Fruit fly (Drosophila melanogaster) whole organism, embryonic: Measurements from ENCODE around the gene CG7231.

Experiments used
- Abd-B ChIP-seq: fragments of 200-800 bp; sonication (Bioruptor generic); optimal IDR thresholded peaks from 2 replicates; lab custom pipeline; 2018; ENCODE audit warnings: missing biosample characterization, mild to moderate bottlenecking, missing genetic modification characterization, moderate library complexity
- Atf-2 ChIP-seq: fragments of 200-800 bp; sonication (Bioruptor generic); optimal IDR thresholded peaks from 2 replicates; lab custom pipeline; 2016; ENCODE audit warnings: missing biosample characterization, missing genetic modification characterization
- B-H1 ChIP-seq: fragments of 200-800 bp; sonication (Bioruptor generic); IDR thresholded peaks from 3 replicates; pipeline ENCODE4 v1.3.6; 2022; ENCODE audit warnings: missing biosample characterization, missing genetic modification characterization
- Blimp-1 ChIP-seq: fragments of 200-800 bp; sonication (Bioruptor generic); optimal IDR thresholded peaks from 3 replicates; lab custom pipeline; 2018; ENCODE audit warnings: missing biosample characterization, missing genetic modification characterization, mild to moderate bottlenecking, moderate library complexity, missing genetic modification reagents
- CG10274 ChIP-seq: fragments of 200-800 bp; sonication (Bioruptor generic); optimal IDR thresholded peaks from 3 replicates; lab custom pipeline; 2017; ENCODE audit warnings: missing biosample characterization, mild to moderate bottlenecking, missing genetic modification characterization
- CG10543 ChIP-seq: fragments of 200-800 bp; sonication (Bioruptor generic); optimal IDR thresholded peaks from 3 replicates; lab custom pipeline; 2017; ENCODE audit warnings: missing biosample characterization, mild to moderate bottlenecking, missing genetic modification characterization, moderate library complexity
- CG11398 ChIP-seq: fragments of 200-800 bp; sonication (Bioruptor generic); optimal IDR thresholded peaks from 2 replicates; lab custom pipeline; 2016; ENCODE audit warnings: missing biosample characterization, missing genetic modification characterization
- CG11723 ChIP-seq: fragments of 200-800 bp; sonication (Bioruptor generic); optimal IDR thresholded peaks from 2 replicates; lab custom pipeline; 2017; ENCODE audit warnings: missing biosample characterization, mild to moderate bottlenecking, missing genetic modification characterization
- CG16863 ChIP-seq: fragments of 200-800 bp; sonication (Bioruptor generic); optimal IDR thresholded peaks from 3 replicates; lab custom pipeline; 2016; ENCODE audit warnings: missing biosample characterization, missing genetic modification characterization
- CG17829 ChIP-seq: fragments of 200-800 bp; optimal IDR thresholded peaks from 2 replicates; lab custom pipeline; 2019; ENCODE audit warnings: missing biosample characterization, mild to moderate bottlenecking, missing genetic modification characterization, moderate library complexity
- CG18599 ChIP-seq: fragments of 200-800 bp; sonication (Bioruptor generic); optimal IDR thresholded peaks from 3 replicates; lab custom pipeline; 2017; ENCODE audit warnings: missing biosample characterization, missing genetic modification characterization, mild to moderate bottlenecking, moderate library complexity, missing genetic modification reagents
- CG18764 ChIP-seq: fragments of 200-800 bp; sonication (Bioruptor generic); optimal IDR thresholded peaks from 3 replicates; lab custom pipeline; 2016; ENCODE audit warnings: missing biosample characterization, missing genetic modification characterization
- CG2116 ChIP-seq: fragments of 200-800 bp; sonication (Bioruptor generic); optimal IDR thresholded peaks from 3 replicates; lab custom pipeline; 2018; ENCODE audit warnings: missing biosample characterization, mild to moderate bottlenecking, missing genetic modification characterization
- CG30020 ChIP-seq: fragments of 200-800 bp; optimal IDR thresholded peaks from 2 replicates; lab custom pipeline; 2019; ENCODE audit warnings: missing biosample characterization, mild to moderate bottlenecking, missing genetic modification characterization, moderate library complexity
- CG3281 ChIP-seq: fragments of 200-800 bp; sonication (Bioruptor generic); optimal IDR thresholded peaks from 3 replicates; lab custom pipeline; 2017; ENCODE audit warnings: missing biosample characterization, mild to moderate bottlenecking, missing genetic modification characterization
- CG34376 ChIP-seq: fragments of 200-800 bp; sonication (Bioruptor generic); optimal IDR thresholded peaks from 2 replicates; lab custom pipeline; 2018; ENCODE audit warnings: missing biosample characterization, mild to moderate bottlenecking, missing genetic modification characterization
- CG3838 ChIP-seq: fragments of 200-800 bp; sonication (Bioruptor generic); optimal IDR thresholded peaks from 3 replicates; lab custom pipeline; 2016; ENCODE audit warnings: missing biosample characterization, missing genetic modification characterization
- CG4360 ChIP-seq: fragments of 200-800 bp; sonication (Bioruptor generic); IDR thresholded peaks from 2 replicates; pipeline ENCODE4 v1.3.6; 2022; ENCODE audit warnings: missing biosample characterization, missing genetic modification characterization
- CG5245 ChIP-seq: fragments of 200-800 bp; sonication (Bioruptor generic); optimal IDR thresholded peaks from 3 replicates; lab custom pipeline; 2016; ENCODE audit warnings: missing biosample characterization, missing genetic modification characterization
- CG6854 ChIP-seq: fragments of 200-800 bp; sonication (Bioruptor generic); optimal IDR thresholded peaks from 3 replicates; lab custom pipeline; 2017; ENCODE audit warnings: missing biosample characterization, mild to moderate bottlenecking, missing genetic modification characterization
- CG7987 ChIP-seq: fragments of 200-800 bp; sonication (Bioruptor generic); optimal IDR thresholded peaks from 2 replicates; lab custom pipeline; 2018; ENCODE audit warnings: missing biosample characterization, mild to moderate bottlenecking, missing genetic modification characterization, moderate library complexity
- CG9727 ChIP-seq: fragments of 200-800 bp; sonication (Bioruptor generic); optimal IDR thresholded peaks from 3 replicates; lab custom pipeline; 2017; ENCODE audit warnings: missing biosample characterization, mild to moderate bottlenecking, missing genetic modification characterization
- CTCF ChIP-seq: fragments of 200-800 bp; sonication (Bioruptor generic); optimal IDR thresholded peaks from 2 replicates; lab custom pipeline; 2017; ENCODE audit warnings: missing biosample characterization, mild to moderate bottlenecking, missing genetic modification characterization, moderate library complexity
- Doc3 ChIP-seq: fragments of 200-800 bp; sonication (Bioruptor generic); IDR thresholded peaks from 3 replicates; pipeline ENCODE4 v1.3.6; 2022; ENCODE audit warnings: missing biosample characterization, missing genetic modification characterization; ENCODE audit not compliant: partially characterized antibody
- Hr3 ChIP-seq: fragments of 200-800 bp; sonication (Bioruptor generic); optimal IDR thresholded peaks from 3 replicates; lab custom pipeline; 2016; ENCODE audit warnings: missing biosample characterization, missing genetic modification characterization
- Jarid2 ChIP-seq: fragments of 200-800 bp; sonication (Bioruptor generic); optimal IDR thresholded peaks from 3 replicates; lab custom pipeline; 2017; ENCODE audit warnings: mild to moderate bottlenecking, missing biosample characterization, missing genetic modification reagents, missing genetic modification characterization
- Lpt ChIP-seq: fragments of >200 bp; optimal IDR thresholded peaks from 2 replicates; lab custom pipeline; 2018; ENCODE audit warnings: missing biosample characterization, missing genetic modification characterization
- Nf-YA ChIP-seq: fragments of 200-800 bp; sonication (Bioruptor generic); IDR thresholded peaks from 2 replicates; pipeline ENCODE4 v1.3.6; 2022; ENCODE audit warnings: missing biosample characterization, missing genetic modification characterization
- Nf-YB ChIP-seq: fragments of 200-800 bp; sonication (Bioruptor generic); optimal IDR thresholded peaks from 3 replicates; lab custom pipeline; 2019; ENCODE audit warnings: missing biosample characterization, mild to moderate bottlenecking, missing genetic modification characterization, moderate library complexity
- Scr ChIP-seq: fragments of 200-800 bp; sonication (Bioruptor generic); IDR thresholded peaks from 2 replicates; pipeline ENCODE4 v1.3.6; 2022; ENCODE audit warnings: missing biosample characterization, missing genetic modification characterization; ENCODE audit not compliant: partially characterized antibody
- aop ChIP-seq: fragments of 200-800 bp; sonication (Bioruptor generic); IDR thresholded peaks from 2 replicates; pipeline ENCODE4 v1.3.6; 2022; ENCODE audit warnings: missing biosample characterization, missing genetic modification characterization
- ato ChIP-seq: fragments of 200-800 bp; sonication (Bioruptor generic); IDR thresholded peaks from 2 replicates; pipeline ENCODE4 v1.3.6; 2022; ENCODE audit warnings: missing biosample characterization, missing genetic modification characterization; ENCODE audit not compliant: partially characterized antibody
- br ChIP-seq: fragments of >200 bp; optimal IDR thresholded peaks from 2 replicates; lab custom pipeline; 2017
- cg ChIP-seq: fragments of 200-800 bp; sonication (Bioruptor generic); optimal IDR thresholded peaks from 3 replicates; lab custom pipeline; 2019; ENCODE audit warnings: missing biosample characterization, mild to moderate bottlenecking, missing genetic modification characterization, moderate library complexity
- cwo ChIP-seq: fragments of 200-800 bp; sonication (Bioruptor generic); optimal IDR thresholded peaks from 3 replicates; lab custom pipeline; 2017; ENCODE audit warnings: missing biosample characterization, missing genetic modification characterization, mild to moderate bottlenecking, moderate library complexity, missing genetic modification reagents
- dan ChIP-seq: fragments of 200-800 bp; sonication (Bioruptor generic); IDR thresholded peaks from 2 replicates; pipeline ENCODE4 v1.3.6; 2022; ENCODE audit warnings: missing biosample characterization, missing genetic modification characterization
- emc ChIP-seq: fragments of 200-800 bp; sonication (Bioruptor generic); optimal IDR thresholded peaks from 2 replicates; lab custom pipeline; 2016; ENCODE audit warnings: missing biosample characterization, missing genetic modification characterization
- fd102C ChIP-seq: fragments of 200-800 bp; sonication (Bioruptor generic); optimal IDR thresholded peaks from 2 replicates; lab custom pipeline; 2018; ENCODE audit warnings: missing biosample characterization, mild to moderate bottlenecking, missing genetic modification characterization, moderate library complexity
- gcm ChIP-seq: fragments of 200-800 bp; sonication (Bioruptor generic); optimal IDR thresholded peaks from 2 replicates; lab custom pipeline; 2019; ENCODE audit warnings: missing biosample characterization, mild to moderate bottlenecking, missing genetic modification characterization, moderate library complexity
- lov ChIP-seq, 2 experiments: fragments of 200-800 bp in 1 of 2; fragments of >200 bp in 1 of 2; sonication (Bioruptor generic) in 1 of 2; IDR thresholded peaks in 1 of 2; optimal IDR thresholded peaks in 1 of 2; 2 replicates in 1 of 2; 3 replicates in 1 of 2; pipeline versions ENCODE4 v1.3.6 to Lab custom; 2017 to 2022; ENCODE audit warnings: missing biosample characterization in 1 of 2, missing genetic modification characterization in 1 of 2
- oc ChIP-seq: fragments of 200-800 bp; sonication (Bioruptor generic); optimal IDR thresholded peaks from 2 replicates; lab custom pipeline; 2018; ENCODE audit warnings: missing biosample characterization, mild to moderate bottlenecking, missing genetic modification characterization, moderate library complexity
- org-1 ChIP-seq: fragments of 200-800 bp; sonication (Bioruptor generic); optimal IDR thresholded peaks from 2 replicates; lab custom pipeline; 2017; ENCODE audit warnings: missing biosample characterization, missing genetic modification characterization
- pros ChIP-seq: fragments of 200-800 bp; sonication (Bioruptor generic); optimal IDR thresholded peaks from 3 replicates; lab custom pipeline; 2019; ENCODE audit warnings: missing biosample characterization, mild to moderate bottlenecking, missing genetic modification characterization, moderate library complexity
- salm ChIP-seq: fragments of 200-800 bp; sonication (Bioruptor generic); optimal IDR thresholded peaks from 2 replicates; lab custom pipeline; 2018; ENCODE audit warnings: missing biosample characterization, mild to moderate bottlenecking, missing genetic modification characterization
- sc ChIP-seq, 3 experiments: fragments of >200 bp in 2 of 3; fragments of 200-800 bp in 1 of 3; sonication (Bioruptor generic) in 1 of 3; optimal IDR thresholded peaks; 2 replicates in 2 of 3; 3 replicates in 1 of 3; lab custom pipeline; 2017; ENCODE audit warnings: mild to moderate bottlenecking in 1 of 3, missing biosample characterization in 1 of 3, missing genetic modification characterization in 1 of 3, missing genetic modification reagents in 1 of 3
- vvl ChIP-seq: fragments of 200-800 bp; sonication (Bioruptor generic); IDR thresholded peaks from 2 replicates; pipeline ENCODE4 v1.3.6; 2022; ENCODE audit warnings: missing biosample characterization, missing genetic modification characterization
- zen ChIP-seq: fragments of 200-800 bp; sonication (Bioruptor generic); optimal IDR thresholded peaks from 3 replicates; lab custom pipeline; 2018; ENCODE audit warnings: missing biosample characterization, mild to moderate bottlenecking, missing genetic modification characterization, moderate library complexity

CG7231 gene

dm6 chr2L:8001694-8002627, 18.2 kb downstream of the CG7231 start:
- TF ChIP-seq CG10543 (GFP tag; lab: Kevin White, UChicago) (peak; percentile 88), CG4360 (GFP tag; lab: Robert Waterston, UW) (no peak), Scr (GFP tag; lab: Robert Waterston, UW) (no peak), emc (GFP tag; lab: Kevin White, UChicago) (peak; percentile 55), gcm (peak; percentile 78), Hr3 (GFP tag; lab: Kevin White, UChicago) (peak; percentile 83), fd102C (peak; percentile 65), aop (GFP tag; lab: Robert Waterston, UW) (no peak), sc (optimal IDR thresholded peaks at IDR 0.05; lab: Kevin White, UChicago) (no peak), sc (GFP tag; optimal IDR thresholded peaks at IDR 0.05; lab: Kevin White, UChicago) (peak; percentile 81), CG18764 (GFP tag; lab: Kevin White, UChicago) (peak; percentile 65), pros (peak; percentile 33), Nf-YB (GFP tag; lab: Kevin White, UChicago) (peak; percentile 71), ato (GFP tag; lab: Robert Waterston, UW) (no peak), Atf-2 (peak; percentile 90), zen (peak; percentile 76), CG6854 (GFP tag; lab: Kevin White, UChicago) (peak; percentile 85), lov (optimal IDR thresholded peaks at IDR 0.05; lab: Kevin White, UChicago) (no peak), lov (GFP tag; IDR thresholded peaks at IDR 0.05; lab: Robert Waterston, UW) (0 out of 3 replicates have a peak, but pooled peaks have one; percentile 59), CG9727 (GFP tag; lab: Kevin White, UChicago) (peak; percentile 93), CG10274 (GFP tag; lab: Kevin White, UChicago) (peak; percentile 74), CG11398 (GFP tag; lab: Kevin White, UChicago) (peak; percentile 46), CG18599 (GFP tag; lab: Kevin White, UChicago) (peak; percentile 89), CTCF (GFP tag; lab: Kevin White, UChicago) (peak; percentile 48), salm (peak; percentile 67), org-1 (GFP tag; lab: Kevin White, UChicago) (peak; percentile 88), CG7987 (GFP tag; lab: Kevin White, UChicago) (peak; percentile 17), CG16863 (GFP tag; lab: Kevin White, UChicago) (peak; percentile 75), CG3281 (peak; percentile 91), Blimp-1 (GFP tag; lab: Kevin White, UChicago) (peak; percentile 76), dan (GFP tag; lab: Robert Waterston, UW) (peak; percentile 63), CG17829 (tag; lab: Kevin White, UChicago) (peak; percentile 91), CG34376 (GFP tag; lab: Kevin White, UChicago) (peak; percentile 84), br (no peak), cg (GFP tag; lab: Kevin White, UChicago) (no peak), vvl (GFP tag; lab: Robert Waterston, UW) (peak; percentile 89), CG5245 (GFP tag; lab: Kevin White, UChicago) (peak; percentile 75), Jarid2 (GFP tag; lab: Kevin White, UChicago) (peak; percentile 71), CG2116 (GFP tag; lab: Kevin White, UChicago) (peak; percentile 67), CG11723 (GFP tag; lab: Kevin White, UChicago) (peak; percentile 85), CG30020 (tag; lab: Kevin White, UChicago) (peak; percentile 58), CG3838 (GFP tag; lab: Kevin White, UChicago) (peak; percentile 69), oc (peak; percentile 64), Doc3 (GFP tag; lab: Robert Waterston, UW) (no peak), cwo (GFP tag; lab: Kevin White, UChicago) (peak; percentile 100), B-H1 (GFP tag; lab: Robert Waterston, UW) (peak; percentile 76), Lpt (GFP tag; lab: Kevin White, UChicago) (no peak), Abd-B (GFP tag; lab: Kevin White, UChicago) (peak; percentile 90), Nf-YA (GFP tag; lab: Robert Waterston, UW) (peak; percentile 62)
